Worm (Caenorhabditis elegans): ENCODE results near the gene Y26E6A.2.

Y26E6A.2 gene

DNA sequence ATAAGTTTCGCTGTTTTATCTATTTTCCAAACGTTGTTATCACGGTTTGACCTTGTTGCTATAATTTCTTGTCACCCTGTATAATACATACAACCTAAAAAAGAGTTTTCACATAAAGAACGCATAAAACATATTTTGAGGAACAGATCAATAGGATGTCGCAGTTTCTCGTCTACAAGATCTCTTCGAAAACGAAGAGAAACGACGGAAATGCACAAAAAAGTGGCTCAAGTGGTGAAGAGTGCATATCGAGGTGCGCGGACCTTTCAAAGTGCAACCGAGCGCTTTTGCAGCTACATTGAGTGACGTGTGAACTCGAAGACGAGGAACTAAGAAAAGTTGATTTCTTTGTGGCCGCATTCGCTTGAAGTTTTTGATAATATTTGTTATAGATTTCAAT is at the start of gene Y26E6A.2:
Y26E6A.2 (minus strand) TSS at position 101 of the 400 bp plus-strand sequence.
- TF ChIP-seq med-1 (GFP tag; optimal IDR thresholded peaks at IDR 0.05; ENCODE audit: insufficient read depth) (no peak), cog-1 (tag; optimal IDR thresholded peaks at IDR 0.05) (no peak), ztf-29 (GFP tag; IDR thresholded peaks at IDR 0.05) (no peak), tab-1 (GFP tag; IDR thresholded peaks at IDR 0.05) (no peak), ztf-23 (GFP tag; IDR thresholded peaks at IDR 0.05) (no peak), flt-1 (GFP tag; IDR thresholded peaks at IDR 0.05) (no peak), T22C8.4 (GFP tag; IDR thresholded peaks at IDR 0.05) (no peak), ref-1 (GFP tag; conservative IDR thresholded peaks at IDR 0.05) (no peak), klf-2 (GFP tag; conservative IDR thresholded peaks at IDR 0.05) (no peak)

DNA sequence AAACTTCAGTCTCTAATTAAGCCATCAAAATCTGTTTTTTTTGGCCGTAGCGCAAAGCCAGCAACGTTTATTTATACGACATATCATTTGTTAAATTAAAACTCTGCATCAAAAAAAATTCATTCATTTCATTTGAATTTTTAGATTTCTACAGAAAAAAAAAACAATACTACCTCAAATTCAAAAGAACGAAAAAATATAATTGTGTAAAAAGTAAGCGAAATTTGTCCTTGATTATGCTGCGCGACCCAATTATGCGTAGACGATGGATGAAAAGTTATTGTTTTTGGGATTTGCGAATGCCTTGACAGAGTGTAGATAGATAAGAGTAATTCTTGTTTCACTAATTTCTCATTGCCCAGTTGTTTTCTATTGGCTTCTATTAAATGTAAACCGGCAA is 49.0 kb upstream of the Y26E6A.2 start, which contains the start of gene F48F7.3:
F48F7.3 (plus strand) TSS at position 301 of the 400 bp plus-strand sequence.
- TF ChIP-seq med-1 (GFP tag; optimal IDR thresholded peaks at IDR 0.05; ENCODE audit: insufficient read depth) (no peak), tab-1 (GFP tag; IDR thresholded peaks at IDR 0.05) (no peak), ref-1 (GFP tag; conservative IDR thresholded peaks at IDR 0.05) (no peak), klf-2 (GFP tag; conservative IDR thresholded peaks at IDR 0.05) (no peak), flt-1 (GFP tag; IDR thresholded peaks at IDR 0.05) (no peak), T22C8.4 (GFP tag; IDR thresholded peaks at IDR 0.05) (no peak), ztf-23 (GFP tag; IDR thresholded peaks at IDR 0.05) (no peak), ztf-29 (GFP tag; IDR thresholded peaks at IDR 0.05) (no peak), cog-1 (tag; optimal IDR thresholded peaks at IDR 0.05) (no peak)

DNA sequence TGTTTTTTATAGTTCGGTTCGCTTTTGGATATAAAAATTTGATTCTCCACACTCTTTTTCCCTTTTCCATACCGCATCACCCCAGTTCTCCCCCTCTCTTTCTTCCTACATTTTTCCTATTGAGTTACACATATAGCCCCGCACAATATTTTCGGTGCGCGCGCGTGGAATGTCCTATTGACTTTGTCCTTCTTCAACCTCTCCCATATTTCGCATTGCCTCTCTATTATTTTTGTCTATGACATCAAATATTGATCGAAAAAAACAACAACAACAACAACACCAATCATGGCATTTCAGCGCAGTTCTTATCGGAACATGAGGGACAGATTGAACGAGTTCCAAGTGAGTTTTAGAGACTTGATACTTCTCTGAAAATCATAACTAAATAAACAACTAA is 45.7 kb upstream of the Y26E6A.2 start, which contains the start of gene syx-2:
syx-2 (plus strand) TSS at position 301 of the 400 bp plus-strand sequence.
- TF ChIP-seq klf-2 (GFP tag; conservative IDR thresholded peaks at IDR 0.05) (no peak), ztf-23 (GFP tag; IDR thresholded peaks at IDR 0.05) (no peak), cog-1 (tag; optimal IDR thresholded peaks at IDR 0.05) (no peak), flt-1 (GFP tag; IDR thresholded peaks at IDR 0.05) (no peak), T22C8.4 (GFP tag; IDR thresholded peaks at IDR 0.05) (no peak), med-1 (GFP tag; optimal IDR thresholded peaks at IDR 0.05; ENCODE audit: insufficient read depth) (no peak), ref-1 (GFP tag; conservative IDR thresholded peaks at IDR 0.05) (no peak), tab-1 (GFP tag; IDR thresholded peaks at IDR 0.05) (no peak), ztf-29 (GFP tag; IDR thresholded peaks at IDR 0.05) (no peak)

DNA sequence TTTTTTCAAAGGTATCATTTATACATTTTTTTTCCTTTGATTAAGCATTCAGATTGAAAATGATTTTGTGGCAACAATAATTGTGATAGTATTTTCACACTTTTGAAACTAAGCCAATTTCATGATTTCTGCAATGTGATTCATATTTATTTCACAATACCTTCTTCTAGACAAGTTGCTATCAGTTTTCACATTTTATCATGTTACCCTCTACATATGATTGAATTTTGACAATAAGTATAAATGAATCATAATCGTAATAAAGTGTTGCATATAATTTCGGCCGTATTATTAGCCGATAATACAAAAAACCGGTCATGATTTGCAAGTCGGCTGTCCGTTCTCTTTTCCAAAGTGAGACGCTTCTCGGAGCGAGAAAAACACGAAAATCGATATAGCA is 45.2 kb upstream of the Y26E6A.2 start:
- TF ChIP-seq med-1 (GFP tag; optimal IDR thresholded peaks at IDR 0.05; ENCODE audit: insufficient read depth) (no peak), ztf-23 (GFP tag; IDR thresholded peaks at IDR 0.05) (no peak), klf-2 (GFP tag; conservative IDR thresholded peaks at IDR 0.05) (no peak), flt-1 (GFP tag; IDR thresholded peaks at IDR 0.05) (no peak), T22C8.4 (GFP tag; IDR thresholded peaks at IDR 0.05) (no peak), cog-1 (tag; optimal IDR thresholded peaks at IDR 0.05) (no peak), tab-1 (GFP tag; IDR thresholded peaks at IDR 0.05) (no peak), ref-1 (GFP tag; conservative IDR thresholded peaks at IDR 0.05) (no peak), ztf-29 (GFP tag; IDR thresholded peaks at IDR 0.05) (no peak)

DNA sequence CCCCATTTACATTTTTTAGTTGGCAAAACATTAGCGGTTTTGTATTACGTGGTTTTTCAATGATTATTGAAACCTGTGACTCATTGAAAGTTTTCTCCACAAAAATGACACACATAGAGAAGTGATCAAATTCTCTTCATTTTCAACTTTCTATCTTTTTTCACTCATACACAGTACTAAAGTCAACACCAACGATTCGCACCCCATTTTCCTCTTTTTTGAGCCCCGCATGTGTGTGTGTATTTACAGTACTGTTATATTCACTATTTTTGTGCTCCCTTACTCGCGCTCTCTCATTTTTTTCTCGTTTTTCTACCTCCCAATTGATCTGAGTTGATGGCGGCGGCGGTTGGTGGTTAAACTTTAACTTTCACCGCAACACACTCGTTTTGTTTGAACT is 44.3 kb upstream of the Y26E6A.2 start:
- no peak for TF ChIP-seq klf-2 (GFP tag; conservative IDR thresholded peaks at IDR 0.05)
- TF ChIP-seq ref-1 (GFP tag; conservative IDR thresholded peaks at IDR 0.05): no peak
- TF ChIP-seq tab-1 (GFP tag; IDR thresholded peaks at IDR 0.05): no peak
- TF ChIP-seq med-1 (GFP tag; optimal IDR thresholded peaks at IDR 0.05; ENCODE audit: insufficient read depth): no peak
- TF ChIP-seq ztf-23 (GFP tag; IDR thresholded peaks at IDR 0.05): no peak
- TF ChIP-seq T22C8.4 (GFP tag; IDR thresholded peaks at IDR 0.05): no peak
- no peak for TF ChIP-seq cog-1 (tag; optimal IDR thresholded peaks at IDR 0.05)
- no peak for TF ChIP-seq ztf-29 (GFP tag; IDR thresholded peaks at IDR 0.05)

DNA sequence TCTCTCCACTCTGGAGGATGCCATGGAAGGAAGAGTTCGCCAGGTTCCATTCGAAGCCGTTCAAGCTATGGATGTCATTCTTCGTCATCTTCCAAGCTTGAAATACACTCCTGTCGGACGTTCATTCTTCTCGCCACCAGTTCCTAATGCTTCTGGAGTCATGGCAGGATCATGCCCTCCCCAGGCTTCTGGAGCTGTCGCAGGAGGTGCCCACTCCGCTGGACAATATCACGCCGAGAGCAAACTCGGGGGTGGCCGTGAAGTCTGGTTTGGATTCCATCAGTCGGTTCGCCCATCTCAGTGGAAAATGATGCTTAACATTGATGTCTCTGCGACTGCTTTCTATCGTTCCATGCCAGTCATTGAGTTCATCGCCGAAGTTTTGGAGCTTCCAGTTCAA is 38.2 kb upstream of the Y26E6A.2 start:
- TF ChIP-seq T22C8.4 (GFP tag; IDR thresholded peaks at IDR 0.05) (no peak), med-1 (GFP tag; optimal IDR thresholded peaks at IDR 0.05; ENCODE audit: insufficient read depth) (no peak), tab-1 (GFP tag; IDR thresholded peaks at IDR 0.05) (no peak), klf-2 (GFP tag; conservative IDR thresholded peaks at IDR 0.05) (no peak)

DNA sequence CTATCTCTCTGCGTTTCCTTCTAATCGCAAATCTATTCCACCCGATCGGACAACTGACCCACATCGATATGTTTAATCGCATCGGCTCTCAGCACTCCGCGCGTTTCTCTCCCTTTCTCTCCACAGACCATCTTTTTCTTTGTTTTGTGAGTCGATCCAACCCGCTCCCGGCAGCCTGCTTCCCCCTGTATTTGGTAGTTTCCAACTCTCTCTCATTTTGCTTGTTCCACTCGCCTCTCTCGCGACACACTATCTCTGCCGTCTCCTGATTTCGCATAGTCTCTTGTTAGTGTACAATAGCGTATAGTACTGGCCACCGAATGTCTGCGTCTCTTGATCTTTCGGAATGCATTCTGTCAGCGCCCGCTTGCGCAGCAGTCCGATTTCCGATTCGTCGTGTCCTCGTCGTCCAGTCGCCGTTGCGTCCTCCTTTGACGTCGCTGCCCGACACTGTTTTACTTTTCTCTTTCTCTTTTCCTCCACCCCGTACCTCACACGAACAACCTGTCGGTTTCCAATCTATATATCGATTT is 36.5 kb upstream of the Y26E6A.2 start:
- peak; percentile 46 for TF ChIP-seq cog-1 (tag; optimal IDR thresholded peaks at IDR 0.05)
- no peak for TF ChIP-seq ztf-23 (GFP tag; IDR thresholded peaks at IDR 0.05)
- 0 out of 2 replicates have a peak, but pooled peaks have one; percentile 42 for TF ChIP-seq flt-1 (GFP tag; IDR thresholded peaks at IDR 0.05)
- TF ChIP-seq tab-1 (GFP tag; IDR thresholded peaks at IDR 0.05): no peak
- TF ChIP-seq klf-2 (GFP tag; conservative IDR thresholded peaks at IDR 0.05): no peak
- TF ChIP-seq med-1 (GFP tag; optimal IDR thresholded peaks at IDR 0.05; ENCODE audit: insufficient read depth): no peak
- TF ChIP-seq ztf-29 (GFP tag; IDR thresholded peaks at IDR 0.05): peak; percentile 62; the same call in 1 of the 2 replicates
- no peak for TF ChIP-seq T22C8.4 (GFP tag; IDR thresholded peaks at IDR 0.05)

DNA sequence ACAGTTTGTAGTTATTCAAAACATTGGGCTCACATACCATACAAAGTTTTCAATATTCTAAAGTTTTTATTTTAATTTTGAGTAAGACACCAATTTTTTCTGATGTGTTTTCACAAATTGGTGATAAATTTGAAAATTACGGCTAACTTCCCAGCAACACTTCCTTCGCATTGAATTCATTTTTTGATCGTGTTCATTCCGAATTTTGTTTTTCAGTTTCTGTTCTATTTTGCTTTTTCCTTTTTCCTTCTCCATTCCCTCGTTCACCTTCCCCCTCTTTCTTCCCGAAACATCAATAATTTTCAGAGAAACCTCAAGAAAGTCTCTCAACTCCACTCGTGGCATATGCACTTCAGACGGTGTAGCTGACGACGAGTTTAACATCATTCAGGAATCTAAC is 34.6 kb upstream of the Y26E6A.2 start, which contains the start of gene alg-1:
alg-1 (plus strand) TSS at position 301 of the 400 bp plus-strand sequence.
- TF ChIP-seq T22C8.4 (GFP tag; IDR thresholded peaks at IDR 0.05): no peak
- TF ChIP-seq flt-1 (GFP tag; IDR thresholded peaks at IDR 0.05): no peak
- no peak for TF ChIP-seq med-1 (GFP tag; optimal IDR thresholded peaks at IDR 0.05; ENCODE audit: insufficient read depth)
- no peak for TF ChIP-seq tab-1 (GFP tag; IDR thresholded peaks at IDR 0.05)
- no peak for TF ChIP-seq ref-1 (GFP tag; conservative IDR thresholded peaks at IDR 0.05)
- TF ChIP-seq ztf-23 (GFP tag; IDR thresholded peaks at IDR 0.05): no peak
- no peak for TF ChIP-seq cog-1 (tag; optimal IDR thresholded peaks at IDR 0.05)
- no peak for TF ChIP-seq ztf-29 (GFP tag; IDR thresholded peaks at IDR 0.05)
- TF ChIP-seq klf-2 (GFP tag; conservative IDR thresholded peaks at IDR 0.05): no peak

DNA sequence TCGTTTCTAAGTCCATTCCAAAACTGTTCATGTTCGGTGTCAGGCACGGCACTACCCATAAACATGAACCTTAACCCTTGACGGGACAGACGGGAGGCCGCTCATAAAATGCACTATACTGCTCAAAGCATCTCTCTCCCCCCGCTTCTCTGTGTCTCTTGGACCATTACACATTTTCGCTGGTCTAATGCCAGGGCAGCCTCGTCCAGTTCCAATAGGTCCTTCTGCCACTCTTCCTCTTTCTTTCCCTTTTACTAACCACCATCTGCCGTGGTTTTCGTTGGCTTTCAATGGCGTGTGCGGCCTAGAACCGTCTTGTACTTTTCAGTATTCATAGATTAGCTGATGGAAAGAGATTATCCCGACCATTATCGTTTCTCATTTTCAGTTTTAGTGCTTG is 34.0 kb upstream of the Y26E6A.2 start:
- no peak for TF ChIP-seq T22C8.4 (GFP tag; IDR thresholded peaks at IDR 0.05)
- TF ChIP-seq med-1 (GFP tag; optimal IDR thresholded peaks at IDR 0.05; ENCODE audit: insufficient read depth): no peak
- TF ChIP-seq ztf-29 (GFP tag; IDR thresholded peaks at IDR 0.05): no peak
- no peak for TF ChIP-seq klf-2 (GFP tag; conservative IDR thresholded peaks at IDR 0.05)
- no peak for TF ChIP-seq tab-1 (GFP tag; IDR thresholded peaks at IDR 0.05)
- TF ChIP-seq cog-1 (tag; optimal IDR thresholded peaks at IDR 0.05): no peak
- peak; percentile 47; the same call in 1 of the 2 replicates for TF ChIP-seq flt-1 (GFP tag; IDR thresholded peaks at IDR 0.05)
- TF ChIP-seq ztf-23 (GFP tag; IDR thresholded peaks at IDR 0.05): peak; percentile 55; the same call in 1 of the 2 replicates

Data from whole organism, midembryonic.